Worm (Caenorhabditis elegans) whole organism, midembryonic: ENCODE results near the gene Y55F3AM.13.

Source experiments
- cog-1 ChIP-seq: sonication (generic microtip); optimal IDR thresholded peaks from 2 replicates; lab custom pipeline; 2016; ENCODE audit warnings: missing genetic modification characterization, missing compliant biosample characterization
- flt-1 ChIP-seq: fragments of 200-800 bp; sonication (Bioruptor generic); IDR thresholded peaks from 2 replicates; pipeline ENCODE4 v1.3.6; 2022; ENCODE audit warnings: missing genetic modification characterization, missing compliant biosample characterization
- med-1 ChIP-seq: sonication (generic microtip); optimal IDR thresholded peaks from 2 replicates; lab custom pipeline; 2017; ENCODE audit warnings: missing genetic modification characterization, mild to moderate bottlenecking, missing compliant biosample characterization, antibody characterized with exemption, missing genetic modification reagents; ENCODE audit not compliant: insufficient read depth
- ztf-23 ChIP-seq: fragments of 200-800 bp; sonication (Bioruptor generic); IDR thresholded peaks from 2 replicates; pipeline ENCODE4 v1.3.6; 2022; ENCODE audit warnings: missing genetic modification reagents, missing genetic modification characterization, missing compliant biosample characterization

- TF ChIP-seq flt-1 (GFP tag; lab: Robert Waterston, UW): no peak
- TF ChIP-seq med-1 (GFP tag; lab: Kevin White, UChicago): no peak
- TF ChIP-seq ztf-23 (GFP tag; lab: Robert Waterston, UW): no peak
- TF ChIP-seq cog-1 (tag; lab: Kevin White, UChicago): no peak
These were observed 49.5 kb downstream of the Y55F3AM.13 start for ce11 chrIV:1006662-1007061.
